Worm (Caenorhabditis elegans): ENCODE results near the gene K10H10.5.

K10H10.5 gene

DNA sequence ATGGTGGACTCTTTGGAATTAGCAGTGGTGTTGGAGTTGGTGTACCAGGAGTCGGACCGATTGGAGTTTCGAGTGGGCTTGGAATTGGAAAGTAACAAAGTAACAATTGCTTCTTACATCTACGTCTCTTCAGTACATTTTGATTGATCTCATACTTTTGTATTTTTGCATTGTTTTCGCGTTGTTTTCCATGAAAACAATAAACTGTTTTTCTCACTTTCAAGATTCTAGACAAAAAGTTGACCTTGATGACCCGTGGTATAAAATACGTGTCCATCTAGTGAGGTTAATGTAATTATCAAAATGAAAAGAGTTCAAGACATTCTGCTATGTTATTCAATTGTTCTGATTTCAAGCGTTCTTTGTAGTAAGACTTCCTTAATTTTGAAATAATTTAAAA lies at the start of gene K10H10.5:
Gene K10H10.5 (plus strand): TSS at position 301 of the 400 bp plus-strand sequence.
- TF ChIP-seq K12H6.12 (tag; optimal IDR thresholded peaks at IDR 0.05) = no peak
- TF ChIP-seq dpff-1 (tag; optimal IDR thresholded peaks at IDR 0.05) = no peak
- TF ChIP-seq T26A5.8 (tag; optimal IDR thresholded peaks at IDR 0.05) = no peak
- TF ChIP-seq nhr-90 (tag; optimal IDR thresholded peaks at IDR 0.05) = no peak

DNA sequence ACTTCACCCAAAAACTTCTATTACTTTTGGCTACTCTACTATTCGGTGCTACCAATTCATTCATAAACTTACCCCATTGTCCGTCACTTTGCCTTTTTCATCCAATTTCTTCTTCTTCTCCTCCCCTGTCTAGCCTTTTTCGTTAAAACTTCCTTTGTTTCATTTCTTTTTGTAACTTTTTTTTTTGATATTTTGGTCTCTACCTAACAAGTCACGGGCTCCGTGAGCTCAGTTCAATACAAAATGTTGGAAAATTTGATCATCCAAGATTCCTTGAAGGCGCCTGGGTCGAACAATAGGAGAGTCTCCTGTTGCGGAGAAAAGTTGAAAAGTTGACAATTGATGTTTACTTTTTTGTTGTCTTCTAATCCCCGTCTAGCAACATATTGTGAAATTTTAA lies 49.6 kb upstream of the K10H10.5 start:
- TF ChIP-seq mcd-1 (GFP tag; IDR thresholded peaks at IDR 0.05) (no peak), F23B12.7 (tag; optimal IDR thresholded peaks at IDR 0.05; ENCODE audit: insufficient read depth) (no peak), Y79H2A.3 (GFP tag; conservative IDR thresholded peaks at IDR 0.05) (no peak), attf-3 (GFP tag; conservative IDR thresholded peaks at IDR 0.05) (no peak), ccch-3 (GFP tag; optimal IDR thresholded peaks at IDR 0.05) (no peak), madf-8 (GFP tag; conservative IDR thresholded peaks at IDR 0.05) (no peak), ztf-18 (tag; optimal IDR thresholded peaks at IDR 0.05) (no peak), pha-4 (tag; optimal IDR thresholded peaks at IDR 0.05) (no peak), ceh-58 (GFP tag; IDR thresholded peaks at IDR 0.05) (no peak), nfya-2 (GFP tag; IDR thresholded peaks at IDR 0.05) (no peak), F33H1.4 (GFP tag; IDR thresholded peaks at IDR 0.05) (no peak), nhr-27 (tag; optimal IDR thresholded peaks at IDR 0.05) (no peak), unc-130 (GFP tag; optimal IDR thresholded peaks at IDR 0.05) (no peak), nhr-80 (tag; optimal IDR thresholded peaks at IDR 0.05) (no peak), Y53G8AR.9 (GFP tag; conservative IDR thresholded peaks at IDR 0.05) (no peak), ets-4 (GFP tag; optimal IDR thresholded peaks at IDR 0.05) (no peak)

DNA sequence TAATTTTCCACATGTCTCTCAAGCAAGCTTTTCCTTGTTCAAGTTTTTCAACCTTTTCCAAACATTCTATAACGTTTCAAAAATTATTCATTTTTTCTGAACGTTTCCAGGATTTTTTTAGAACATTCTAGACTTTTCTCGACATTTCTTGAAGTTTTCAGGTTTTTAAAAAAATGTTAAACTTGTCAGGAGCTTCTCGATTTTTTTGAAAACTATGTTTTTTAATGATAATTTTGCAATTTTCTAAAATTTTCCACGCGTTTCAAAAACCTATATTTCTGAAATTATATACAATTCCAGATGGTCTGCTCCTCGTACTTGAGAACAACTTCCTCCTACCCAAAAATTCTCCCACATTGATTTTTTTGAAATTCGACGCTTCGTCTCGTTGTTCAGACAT lies 46.2 kb upstream of the K10H10.5 start, which contains the start of gene dmsr-6:
Gene dmsr-6 (plus strand): TSS at position 301 of the 400 bp plus-strand sequence.
- no peak for TF ChIP-seq lsy-27 (tag; optimal IDR thresholded peaks at IDR 0.05; ENCODE audit: borderline replicate concordance, insufficient read depth)
- no peak for TF ChIP-seq nfyb-1 (GFP tag; IDR thresholded peaks at IDR 0.05)
- TF ChIP-seq rec-8 (tag; optimal IDR thresholded peaks at IDR 0.05) = no peak
- TF ChIP-seq madf-10 (tag; optimal IDR thresholded peaks at IDR 0.05) = no peak
- no peak for TF ChIP-seq ztf-3 (GFP tag; optimal IDR thresholded peaks at IDR 0.05)
- TF ChIP-seq let-607 (tag; optimal IDR thresholded peaks at IDR 0.05) = no peak
- no peak for TF ChIP-seq fkh-3 (tag; optimal IDR thresholded peaks at IDR 0.05)
- no peak for TF ChIP-seq mcd-1 (GFP tag; IDR thresholded peaks at IDR 0.05)
- no peak for TF ChIP-seq ceh-58 (GFP tag; IDR thresholded peaks at IDR 0.05)
- TF ChIP-seq hmg-1.2 (GFP tag; IDR thresholded peaks at IDR 0.05) = no peak
- TF ChIP-seq B0019.2 (GFP tag; conservative IDR thresholded peaks at IDR 0.05) = no peak
- no peak for TF ChIP-seq bed-2 (GFP tag; IDR thresholded peaks at IDR 0.05)
- TF ChIP-seq D2030.7 (GFP tag; IDR thresholded peaks at IDR 0.05) = no peak
- TF ChIP-seq F57A8.1 (GFP tag; optimal IDR thresholded peaks at IDR 0.05) = no peak
- no peak for TF ChIP-seq zim-3 (tag; optimal IDR thresholded peaks at IDR 0.05)

DNA sequence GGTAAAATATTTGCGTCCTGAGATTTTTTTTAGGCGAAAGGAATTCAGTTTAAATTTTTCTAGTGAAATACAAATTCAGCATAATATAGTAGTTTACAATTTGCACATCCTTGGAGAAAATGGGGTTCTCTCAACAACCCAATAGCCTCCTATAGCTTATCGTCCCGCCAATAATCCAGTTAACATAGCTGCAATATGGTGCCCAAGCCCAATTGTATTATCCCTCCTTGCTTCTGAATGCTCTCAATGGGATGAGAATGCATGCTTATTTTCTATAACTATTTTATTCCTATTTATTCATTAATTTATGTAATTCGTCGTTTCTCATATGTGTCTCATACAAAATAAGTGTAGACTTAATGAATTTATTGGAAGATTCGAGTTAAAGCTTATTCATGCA lies 31.5 kb upstream of the K10H10.5 start:
- TF ChIP-seq him-1 (tag; optimal IDR thresholded peaks at IDR 0.05) = peak; percentile 64
- no peak for TF ChIP-seq madf-8 (GFP tag; conservative IDR thresholded peaks at IDR 0.05)
